Worm (Caenorhabditis elegans) whole organism, young adult: ENCODE results near the gene ZC250.2.

Source experiments
- B0336.3 ChIP-seq: fragments of 200-800 bp; sonication (Bioruptor generic); IDR thresholded peaks from 2 replicates; pipeline ENCODE4 v1.3.6; 2022; ENCODE audit warnings: missing genetic modification characterization, missing compliant biosample characterization
- F22D6.2 ChIP-seq: sonication (generic microtip); optimal IDR thresholded peaks from 2 replicates; lab custom pipeline; 2016; ENCODE audit warnings: mild to moderate bottlenecking, missing genetic modification characterization, missing compliant biosample characterization
- F39B2.1 ChIP-seq: fragments of 200-800 bp; sonication (Bioruptor generic); IDR thresholded peaks from 2 replicates; pipeline ENCODE4 v1.3.6; 2022; ENCODE audit warnings: missing genetic modification reagents, missing genetic modification characterization, missing compliant biosample characterization
- F52B5.7 ChIP-seq: sonication (generic microtip); optimal IDR thresholded peaks from 2 replicates; lab custom pipeline; 2016; ENCODE audit warnings: mild to moderate bottlenecking, missing genetic modification characterization, missing compliant biosample characterization
- F55B11.4 ChIP-seq: sonication (generic microtip); optimal IDR thresholded peaks from 2 replicates; lab custom pipeline; 2016; ENCODE audit warnings: missing compliant biosample characterization, missing genetic modification characterization, borderline replicate concordance; ENCODE audit not compliant: insufficient read depth
- K12H6.12 ChIP-seq: fragments of 200-800 bp; sonication (Bioruptor generic); optimal IDR thresholded peaks from 2 replicates; lab custom pipeline; 2018; ENCODE audit warnings: mild to moderate bottlenecking, missing genetic modification characterization, missing compliant biosample characterization
- T07F8.4 ChIP-seq: sonication (generic microtip); optimal IDR thresholded peaks from 2 replicates; lab custom pipeline; 2016; ENCODE audit warnings: mild to moderate bottlenecking, missing genetic modification characterization, moderate library complexity, missing compliant biosample characterization
- Y53F4B.3 ChIP-seq: fragments of 200-800 bp; sonication (Bioruptor generic); IDR thresholded peaks from 2 replicates; pipeline ENCODE4 v1.3.6; 2022; ENCODE audit warnings: missing genetic modification reagents, missing genetic modification characterization, missing compliant biosample characterization
- Y53G8AR.9 ChIP-seq: fragments of 200-800 bp; sonication (Bioruptor generic); conservative IDR thresholded peaks from 2 replicates; pipeline ENCODE4 v1.3.6; 2022; ENCODE audit warnings: missing genetic modification reagents, missing genetic modification characterization, missing compliant biosample characterization
- Y95B8A.8 ChIP-seq: fragments of 200-800 bp; sonication (Bioruptor generic); IDR thresholded peaks from 2 replicates; pipeline ENCODE4 v1.3.6; 2022; ENCODE audit warnings: missing genetic modification reagents, missing genetic modification characterization, missing compliant biosample characterization
- akir-1 ChIP-seq: fragments of 200-800 bp; sonication (Bioruptor generic); optimal IDR thresholded peaks from 2 replicates; lab custom pipeline; 2018; ENCODE audit warnings: mild to moderate bottlenecking, missing genetic modification characterization, moderate library complexity, missing compliant biosample characterization
- ama-1 ChIP-seq, 3 experiments: fragments of 150-350 bp in 1 of 3; sonication (generic microtip) in 2 of 3; optimal IDR thresholded peaks; 2 replicates each; lab custom pipeline; 2014 to 2018; ENCODE audit warnings: missing biosample characterization in 2 of 3, missing genetic modification characterization in 2 of 3, missing genetic modification reagents in 2 of 3
- aptf-2 ChIP-seq: fragments of 200-800 bp; sonication (Bioruptor generic); conservative IDR thresholded peaks from 2 replicates; pipeline ENCODE4 v1.3.6; 2022; ENCODE audit warnings: missing genetic modification reagents, missing genetic modification characterization, missing compliant biosample characterization
- attf-3 ChIP-seq: fragments of 200-800 bp; sonication (Bioruptor generic); conservative IDR thresholded peaks from 2 replicates; pipeline ENCODE4 v1.3.6; 2022; ENCODE audit warnings: missing genetic modification reagents, missing genetic modification characterization, missing compliant biosample characterization
- attf-5 ChIP-seq: fragments of 200-800 bp; sonication (Bioruptor generic); optimal IDR thresholded peaks from 2 replicates; lab custom pipeline; 2018; ENCODE audit warnings: mild to moderate bottlenecking, missing genetic modification characterization, missing compliant biosample characterization
- bed-1 ChIP-seq: fragments of 200-800 bp; sonication (Bioruptor generic); IDR thresholded peaks from 2 replicates; pipeline ENCODE4 v1.3.6; 2022; ENCODE audit warnings: missing genetic modification reagents, missing genetic modification characterization, missing compliant biosample characterization
- ccch-3 ChIP-seq: fragments of 200-800 bp; sonication (Bioruptor generic); optimal IDR thresholded peaks from 2 replicates; lab custom pipeline; 2018; ENCODE audit warnings: mild to moderate bottlenecking, missing genetic modification characterization, missing compliant biosample characterization
- cebp-1 ChIP-seq, 2 experiments: fragments of 200-800 bp in 1 of 2; sonication (Bioruptor generic) in 1 of 2; sonication (generic microtip) in 1 of 2; IDR thresholded peaks in 1 of 2; optimal IDR thresholded peaks in 1 of 2; 2 replicates each; pipeline versions ENCODE4 v1.3.6 to Lab custom; 2017 to 2022; ENCODE audit warnings: missing compliant biosample characterization in 2 of 2, missing genetic modification characterization in 2 of 2, mild to moderate bottlenecking in 1 of 2, missing genetic modification reagents in 1 of 2, moderate library complexity in 1 of 2
- ceh-100 ChIP-seq: fragments of 200-800 bp; sonication (Bioruptor generic); IDR thresholded peaks from 2 replicates; pipeline ENCODE4 v1.3.6; 2022; ENCODE audit warnings: missing genetic modification reagents, missing genetic modification characterization, missing compliant biosample characterization
- dpl-1 ChIP-seq: fragments of 150-350 bp; optimal IDR thresholded peaks from 2 replicates; lab custom pipeline; 2014; ENCODE audit warnings: missing biosample characterization, missing genetic modification reagents, missing genetic modification characterization
- egrh-3 ChIP-seq: fragments of 200-800 bp; sonication (Bioruptor generic); IDR thresholded peaks from 2 replicates; pipeline ENCODE4 v1.3.6; 2022; ENCODE audit warnings: missing genetic modification reagents, missing genetic modification characterization, missing compliant biosample characterization
- ekl-4 ChIP-seq: fragments of 200-800 bp; sonication (Bioruptor generic); IDR thresholded peaks from 2 replicates; pipeline ENCODE4 v1.3.6; 2022; ENCODE audit warnings: missing genetic modification reagents, missing genetic modification characterization, missing compliant biosample characterization
- hmg-1.2 ChIP-seq: fragments of 200-800 bp; sonication (Bioruptor generic); IDR thresholded peaks from 2 replicates; pipeline ENCODE4 v1.3.6; 2022; ENCODE audit warnings: missing genetic modification reagents, missing genetic modification characterization, missing compliant biosample characterization
- hmg-20 ChIP-seq: fragments of 200-800 bp; sonication (Bioruptor generic); IDR thresholded peaks from 2 replicates; pipeline ENCODE4 v1.3.6; 2022; ENCODE audit warnings: missing genetic modification reagents, missing genetic modification characterization, missing compliant biosample characterization
- hsf-1 ChIP-seq: fragments of 200-800 bp; sonication (Bioruptor generic); IDR thresholded peaks from 2 replicates; pipeline ENCODE4 v1.3.6; 2022; ENCODE audit warnings: missing genetic modification reagents, missing genetic modification characterization, missing compliant biosample characterization
- lsy-27 ChIP-seq: sonication (generic microtip); optimal IDR thresholded peaks from 2 replicates; lab custom pipeline; 2017; ENCODE audit warnings: missing genetic modification characterization, mild to moderate bottlenecking, missing compliant biosample characterization, antibody characterized with exemption, missing genotype, borderline replicate concordance; ENCODE audit not compliant: insufficient read depth
- madf-10 ChIP-seq: sonication (generic microtip); optimal IDR thresholded peaks from 2 replicates; lab custom pipeline; 2016; ENCODE audit warnings: mild to moderate bottlenecking, missing genetic modification characterization, missing compliant biosample characterization
- madf-3 ChIP-seq: fragments of 200-800 bp; sonication (Bioruptor generic); IDR thresholded peaks from 2 replicates; pipeline ENCODE4 v1.3.6; 2022; ENCODE audit warnings: missing genetic modification reagents, missing genetic modification characterization, missing compliant biosample characterization
- mel-28 ChIP-seq: sonication (generic microtip); optimal IDR thresholded peaks from 2 replicates; lab custom pipeline; 2016; ENCODE audit warnings: borderline replicate concordance, mild to moderate bottlenecking, missing genetic modification characterization, missing compliant biosample characterization
- mes-4 ChIP-seq: sonication (generic microtip); optimal IDR thresholded peaks from 2 replicates; lab custom pipeline; 2016; ENCODE audit warnings: missing genotype, missing genetic modification characterization, missing compliant biosample characterization
- nfyb-1 ChIP-seq: fragments of 200-800 bp; sonication (Bioruptor generic); IDR thresholded peaks from 2 replicates; pipeline ENCODE4 v1.3.6; 2022; ENCODE audit warnings: missing genetic modification reagents, missing genetic modification characterization, missing compliant biosample characterization
- nhr-120 ChIP-seq: fragments of 200-800 bp; sonication (Bioruptor generic); IDR thresholded peaks from 2 replicates; pipeline ENCODE4 v1.3.6; 2022; ENCODE audit warnings: missing genetic modification characterization, missing compliant biosample characterization
- nhr-80 ChIP-seq: sonication (generic microtip); optimal IDR thresholded peaks from 2 replicates; lab custom pipeline; 2016; ENCODE audit warnings: missing genetic modification characterization, missing compliant biosample characterization
- repo-1 ChIP-seq: sonication (generic microtip); optimal IDR thresholded peaks from 2 replicates; lab custom pipeline; 2017; ENCODE audit warnings: mild to moderate bottlenecking, missing genetic modification characterization, missing compliant biosample characterization
- rpc-1 ChIP-seq, 2 experiments: fragments of 150-350 bp in 1 of 2; sonication (generic microtip) in 1 of 2; optimal IDR thresholded peaks; 2 replicates each; lab custom pipeline; 2014 to 2018; ENCODE audit warnings: missing biosample characterization in 1 of 2, missing genetic modification characterization in 1 of 2, missing genetic modification reagents in 1 of 2, missing genotype in 1 of 2
- sea-2 ChIP-seq: fragments of 200-800 bp; sonication (Bioruptor generic); IDR thresholded peaks from 2 replicates; pipeline ENCODE4 v1.3.6; 2022; ENCODE audit warnings: missing genetic modification characterization, missing compliant biosample characterization
- tbx-9 ChIP-seq: sonication (generic microtip); optimal IDR thresholded peaks from 2 replicates; lab custom pipeline; 2016; ENCODE audit warnings: borderline replicate concordance, missing genetic modification characterization, inconsistent platforms, missing compliant biosample characterization
- tlf-1 ChIP-seq: fragments of 200-800 bp; sonication (Bioruptor generic); optimal IDR thresholded peaks from 2 replicates; lab custom pipeline; 2018; ENCODE audit warnings: mild to moderate bottlenecking, missing genetic modification characterization, missing compliant biosample characterization
- unc-62 ChIP-seq: fragments of 150-350 bp; optimal IDR thresholded peaks from 2 replicates; lab custom pipeline; 2014; ENCODE audit warnings: missing biosample characterization, missing genetic modification reagents, missing genetic modification characterization
- xnd-1 ChIP-seq: sonication (generic microtip); optimal IDR thresholded peaks from 2 replicates; lab custom pipeline; 2016; ENCODE audit warnings: missing genotype, missing genetic modification reagents, missing genetic modification characterization, missing compliant biosample characterization
- ztf-22 ChIP-seq: fragments of 200-800 bp; sonication (Bioruptor generic); optimal IDR thresholded peaks from 2 replicates; lab custom pipeline; 2018; ENCODE audit warnings: mild to moderate bottlenecking, missing genetic modification characterization, moderate library complexity, missing compliant biosample characterization

ZC250.2 gene

ce11 chrV:5842507-5843144 is 50.5 kb downstream of the ZC250.2 start:
- TF ChIP-seq lsy-27 (tag; lab: Kevin White, UChicago) (no peak), egrh-3 (GFP tag; lab: Robert Waterston, UW) (0 out of 2 replicates have a peak, but pooled peaks have one; percentile 5), nhr-80 (peak; percentile 9), B0336.3 (GFP tag; lab: Robert Waterston, UW) (peak; percentile 59; the same call in 1 of the 2 replicates), cebp-1 (GFP tag; IDR thresholded peaks at IDR 0.05; lab: Robert Waterston, UW) (peak; percentile 74), cebp-1 (tag; optimal IDR thresholded peaks at IDR 0.05; lab: Kevin White, UChicago) (peak; percentile 82), mes-4 (tag; lab: Kevin White, UChicago) (no peak), ceh-100 (GFP tag; lab: Robert Waterston, UW) (0 out of 2 replicates have a peak, but pooled peaks have one; percentile 13), hmg-1.2 (GFP tag; lab: Robert Waterston, UW) (0 out of 2 replicates have a peak, but pooled peaks have one; percentile 3), nfyb-1 (GFP tag; lab: Robert Waterston, UW) (peak; percentile 67), hmg-20 (GFP tag; lab: Robert Waterston, UW) (peak; percentile 38; the same call in 1 of the 2 replicates), sea-2 (GFP tag; lab: Robert Waterston, UW) (0 out of 2 replicates have a peak, but pooled peaks have one; percentile 73), repo-1 (tag; lab: Kevin White, UChicago) (peak; percentile 18), tlf-1 (GFP tag; lab: Kevin White, UChicago) (peak; percentile 25), ztf-22 (no peak), attf-5 (GFP tag; lab: Kevin White, UChicago) (no peak), madf-3 (GFP tag; lab: Robert Waterston, UW) (peak; percentile 33; the same call in 1 of the 2 replicates), Y53F4B.3 (GFP tag; lab: Robert Waterston, UW) (no peak; the same call in 1 of the 2 replicates), bed-1 (GFP tag; lab: Robert Waterston, UW) (no peak), tbx-9 (no peak), unc-62 (GFP tag; lab: Kevin White, UChicago) (no peak), T07F8.4 (tag; lab: Kevin White, UChicago) (no peak), F22D6.2 (tag; lab: Kevin White, UChicago) (no peak), rpc-1 (optimal IDR thresholded peaks at IDR 0.05; lab: Kevin White, UChicago) (no peak), rpc-1 (tag; optimal IDR thresholded peaks at IDR 0.05; lab: Kevin White, UChicago) (no peak), F52B5.7 (tag; lab: Kevin White, UChicago) (peak; percentile 50), ccch-3 (GFP tag; lab: Kevin White, UChicago) (no peak), ama-1 (optimal IDR thresholded peaks at IDR 0.05; lab: Kevin White, UChicago) (no peak), ama-1 (GFP tag; optimal IDR thresholded peaks at IDR 0.05; lab: Kevin White, UChicago) (no peak), aptf-2 (no peak), Y95B8A.8 (peak; percentile 64; the same call in 1 of the 2 replicates), F39B2.1 (GFP tag; lab: Robert Waterston, UW) (no peak), hsf-1 (GFP tag; lab: Robert Waterston, UW) (no peak), xnd-1 (tag; lab: Kevin White, UChicago) (no peak), F55B11.4 (tag; lab: Kevin White, UChicago) (no peak), nhr-120 (GFP tag; lab: Robert Waterston, UW) (no peak), dpl-1 (GFP tag; lab: Kevin White, UChicago) (no peak), Y53G8AR.9 (GFP tag; lab: Robert Waterston, UW) (peak; percentile 59; the same call in 1 of the 2 replicates), attf-3 (0 out of 2 replicates have a peak, but pooled peaks have one; percentile 9), mel-28 (peak; percentile 27), K12H6.12 (tag; lab: Kevin White, UChicago) (no peak), madf-10 (no peak), ekl-4 (GFP tag; lab: Robert Waterston, UW) (0 out of 2 replicates have a peak, but pooled peaks have one; percentile 29), akir-1 (GFP tag; lab: Kevin White, UChicago) (no peak)
